Worm (Caenorhabditis elegans) whole organism, L1 larva: Measurements from ENCODE around the gene T23F2.2.

ENCODE experiments used
- C16A3.4 ChIP-seq: fragments of 150-350 bp; optimal IDR thresholded peaks from 2 replicates; lab custom pipeline; 2014; ENCODE audit warnings: missing biosample characterization, missing genetic modification characterization
- C34B4.2 ChIP-seq: sonication (generic microtip); optimal IDR thresholded peaks from 2 replicates; lab custom pipeline; 2017; ENCODE audit warnings: mild to moderate bottlenecking, missing genetic modification characterization, missing compliant biosample characterization
- F16B12.6 ChIP-seq: fragments of 150-350 bp; optimal IDR thresholded peaks from 2 replicates; lab custom pipeline; 2014; ENCODE audit warnings: missing biosample characterization, missing genetic modification characterization
- aly-2 ChIP-seq: fragments of 150-350 bp; optimal IDR thresholded peaks from 2 replicates; lab custom pipeline; 2014; ENCODE audit warnings: missing biosample characterization, missing genetic modification characterization
- blmp-1 ChIP-seq: fragments of 150-350 bp; optimal IDR thresholded peaks from 2 replicates; lab custom pipeline; 2014; ENCODE audit warnings: missing biosample characterization, missing genetic modification characterization
- ceh-63 ChIP-seq: fragments of 200-800 bp; sonication (Bioruptor generic); optimal IDR thresholded peaks from 2 replicates; lab custom pipeline; 2018; ENCODE audit warnings: mild to moderate bottlenecking, missing genetic modification characterization, missing compliant biosample characterization
- ceh-82 ChIP-seq, 3 experiments: fragments of 150-350 bp in 1 of 3; sonication (generic microtip) in 2 of 3; optimal IDR thresholded peaks; 2 replicates each; lab custom pipeline; 2014 to 2017; ENCODE audit warnings: missing biosample characterization in 3 of 3, missing genetic modification characterization in 3 of 3
- ceh-90 ChIP-seq: sonication (generic microtip); optimal IDR thresholded peaks from 2 replicates; lab custom pipeline; 2016; ENCODE audit warnings: missing genetic modification characterization, missing compliant biosample characterization
- ces-1 ChIP-seq: fragments of 150-350 bp; optimal IDR thresholded peaks from 2 replicates; lab custom pipeline; 2014; ENCODE audit warnings: missing biosample characterization, missing genetic modification reagents, missing genetic modification characterization
- dpl-1 ChIP-seq, 3 experiments: fragments of 150-350 bp in 2 of 3; sonication (generic microtip) in 1 of 3; optimal IDR thresholded peaks; 2 replicates each; lab custom pipeline; 2014 to 2017; ENCODE audit warnings: missing biosample characterization in 3 of 3, missing genetic modification characterization in 3 of 3, missing genetic modification reagents in 3 of 3
- efl-1 ChIP-seq, 4 experiments: fragments of 150-350 bp; optimal IDR thresholded peaks in 3 of 4; peaks in 1 of 4; 1 replicate in 1 of 4; 2 replicates in 3 of 4; lab custom pipeline; 2014; ENCODE audit warnings: missing biosample characterization in 2 of 4, missing genetic modification characterization in 2 of 4, missing genetic modification reagents in 2 of 4
- efl-3 ChIP-seq: fragments of 200-800 bp; sonication (Bioruptor generic); optimal IDR thresholded peaks from 2 replicates; lab custom pipeline; 2018; ENCODE audit warnings: mild to moderate bottlenecking, missing genetic modification characterization, missing compliant biosample characterization
- egl-27 ChIP-seq, 2 experiments: fragments of 150-350 bp in 1 of 2; sonication (generic microtip); optimal IDR thresholded peaks; 3 replicates each; lab custom pipeline; 2017 to 2018; ENCODE audit warnings: missing biosample characterization in 2 of 2, missing genetic modification characterization in 2 of 2, missing genetic modification reagents in 2 of 2
- elt-3 ChIP-seq, 6 experiments: fragments of 150-350 bp in 1 of 6; sonication (generic microtip); optimal IDR thresholded peaks; 2 replicates each; lab custom pipeline; 2017 to 2018; ENCODE audit warnings: missing biosample characterization in 6 of 6, missing genetic modification characterization in 6 of 6, inconsistent platforms in 1 of 6
- ets-5 ChIP-seq: fragments of 200-800 bp; sonication (Bioruptor generic); IDR thresholded peaks from 2 replicates; pipeline ENCODE4 v1.3.6; 2022; ENCODE audit warnings: missing genetic modification characterization, missing compliant biosample characterization
- fkh-10 ChIP-seq: sonication (generic microtip); optimal IDR thresholded peaks from 2 replicates; lab custom pipeline; 2017; ENCODE audit warnings: missing biosample characterization, missing genetic modification reagents, missing genetic modification characterization
- fos-1 ChIP-seq: fragments of 150-350 bp; optimal IDR thresholded peaks from 2 replicates; lab custom pipeline; 2014; ENCODE audit warnings: missing biosample characterization, missing genetic modification characterization
- grh-1 ChIP-seq: fragments of 200-800 bp; sonication (Bioruptor generic); IDR thresholded peaks from 2 replicates; pipeline ENCODE4 v1.3.6; 2022; ENCODE audit warnings: missing genetic modification reagents, missing genetic modification characterization, missing compliant biosample characterization
- hpl-2 ChIP-seq: fragments of 150-350 bp; optimal IDR thresholded peaks from 2 replicates; lab custom pipeline; 2014; ENCODE audit warnings: missing biosample characterization, missing genetic modification reagents, missing genetic modification characterization
- irx-1 ChIP-seq: sonication (generic microtip); optimal IDR thresholded peaks from 2 replicates; lab custom pipeline; 2016; ENCODE audit warnings: missing genetic modification characterization, missing compliant biosample characterization
- isw-1 ChIP-seq: fragments of 200-800 bp; sonication (Bioruptor generic); IDR thresholded peaks from 2 replicates; pipeline ENCODE4 v1.3.6; 2022; ENCODE audit warnings: missing genetic modification characterization, missing compliant biosample characterization
- jun-1 ChIP-seq: fragments of 150-350 bp; optimal IDR thresholded peaks from 2 replicates; lab custom pipeline; 2014; ENCODE audit warnings: missing biosample characterization, missing genetic modification reagents, missing genetic modification characterization
- lin-13 ChIP-seq: fragments of 150-350 bp; optimal IDR thresholded peaks from 2 replicates; lab custom pipeline; 2014; ENCODE audit warnings: missing biosample characterization, missing genetic modification reagents, missing genetic modification characterization
- lin-14 ChIP-seq: fragments of 200-800 bp; sonication (Bioruptor generic); optimal IDR thresholded peaks from 2 replicates; lab custom pipeline; 2018; ENCODE audit warnings: mild to moderate bottlenecking, missing genetic modification characterization, moderate library complexity, missing compliant biosample characterization
- lin-35 ChIP-seq, 2 experiments: fragments of 150-350 bp; optimal IDR thresholded peaks; 2 replicates each; lab custom pipeline; 2014; ENCODE audit warnings: missing biosample characterization in 2 of 2, missing genetic modification characterization in 2 of 2, missing genetic modification reagents in 2 of 2
- lsy-2 ChIP-seq, 2 experiments: fragments of 150-350 bp; optimal IDR thresholded peaks; 2 replicates each; lab custom pipeline; 2014; ENCODE audit warnings: missing biosample characterization in 2 of 2, missing genetic modification characterization in 2 of 2
- mab-9 ChIP-seq: fragments of 200-800 bp; sonication (Bioruptor generic); IDR thresholded peaks from 2 replicates; pipeline ENCODE4 v1.3.6; 2022; ENCODE audit warnings: missing genetic modification reagents, missing genetic modification characterization, missing compliant biosample characterization
- mdl-1 ChIP-seq, 2 experiments: fragments of 150-350 bp; optimal IDR thresholded peaks; 2 replicates each; lab custom pipeline; 2014 to 2017; ENCODE audit warnings: missing biosample characterization in 2 of 2, missing genetic modification characterization in 2 of 2, inconsistent platforms in 1 of 2
- mef-2 ChIP-seq: fragments of 150-350 bp; optimal IDR thresholded peaks from 2 replicates; lab custom pipeline; 2014; ENCODE audit warnings: missing biosample characterization, missing genetic modification characterization
- nhr-11 ChIP-seq: fragments of 150-350 bp; optimal IDR thresholded peaks from 2 replicates; lab custom pipeline; 2014; ENCODE audit warnings: missing biosample characterization, missing genetic modification characterization
- nhr-19 ChIP-seq: fragments of 200-800 bp; sonication (Bioruptor generic); conservative IDR thresholded peaks from 2 replicates; pipeline ENCODE4 v1.3.6; 2022; ENCODE audit warnings: missing genetic modification characterization, missing compliant biosample characterization
- nhr-20 ChIP-seq: sonication (generic microtip); optimal IDR thresholded peaks from 2 replicates; lab custom pipeline; 2016; ENCODE audit warnings: mild to moderate bottlenecking, missing genetic modification characterization, missing compliant biosample characterization
- nhr-47 ChIP-seq: sonication (generic microtip); optimal IDR thresholded peaks from 2 replicates; lab custom pipeline; 2016; ENCODE audit warnings: mild to moderate bottlenecking, missing genetic modification characterization, moderate library complexity, missing compliant biosample characterization
- nhr-71 ChIP-seq: sonication (generic microtip); optimal IDR thresholded peaks from 2 replicates; lab custom pipeline; 2016; ENCODE audit warnings: mild to moderate bottlenecking, missing genetic modification characterization, moderate library complexity, missing compliant biosample characterization
- nhr-76 ChIP-seq: sonication (generic microtip); optimal IDR thresholded peaks from 2 replicates; lab custom pipeline; 2017; ENCODE audit warnings: missing biosample characterization, missing genetic modification characterization
- nhr-77 ChIP-seq: fragments of 150-350 bp; optimal IDR thresholded peaks from 2 replicates; lab custom pipeline; 2014; ENCODE audit warnings: missing biosample characterization, missing genetic modification characterization
- nhr-84 ChIP-seq: sonication (generic microtip); optimal IDR thresholded peaks from 2 replicates; lab custom pipeline; 2017; ENCODE audit warnings: missing biosample characterization, missing genetic modification characterization
- nhr-85 ChIP-seq: sonication (generic microtip); peaks from one replicate; lab custom pipeline; 2016; ENCODE audit warnings: missing genetic modification characterization, inconsistent platforms, missing compliant biosample characterization
- nhr-90 ChIP-seq: sonication (generic microtip); optimal IDR thresholded peaks from 2 replicates; lab custom pipeline; 2016; ENCODE audit warnings: mild to moderate bottlenecking, missing genetic modification characterization, missing compliant biosample characterization; ENCODE audit not compliant: poor library complexity
- pag-3 ChIP-seq: sonication (generic microtip); optimal IDR thresholded peaks from 2 replicates; lab custom pipeline; 2017; ENCODE audit warnings: missing genetic modification characterization, mild to moderate bottlenecking, missing compliant biosample characterization, antibody characterized with exemption, borderline replicate concordance; ENCODE audit not compliant: insufficient read depth
- rnt-1 ChIP-seq: sonication (generic microtip); optimal IDR thresholded peaks from 2 replicates; lab custom pipeline; 2016; ENCODE audit warnings: mild to moderate bottlenecking, missing genetic modification characterization, moderate library complexity, missing compliant biosample characterization
- skn-1 ChIP-seq: fragments of 150-350 bp; optimal IDR thresholded peaks from 2 replicates; lab custom pipeline; 2014; ENCODE audit warnings: missing biosample characterization, missing genetic modification characterization
- snpc-4 ChIP-seq: fragments of 150-350 bp; optimal IDR thresholded peaks from 2 replicates; lab custom pipeline; 2014; ENCODE audit warnings: missing biosample characterization, missing genetic modification characterization
- snu-23 ChIP-seq: sonication (generic microtip); optimal IDR thresholded peaks from 2 replicates; lab custom pipeline; 2016; ENCODE audit warnings: missing genetic modification characterization, missing compliant biosample characterization
- sox-4 ChIP-seq: sonication (generic microtip); optimal IDR thresholded peaks from 2 replicates; lab custom pipeline; 2016; ENCODE audit warnings: missing genetic modification characterization, missing compliant biosample characterization
- sup-37 ChIP-seq: fragments of 200-800 bp; sonication (Bioruptor generic); optimal IDR thresholded peaks from 2 replicates; lab custom pipeline; 2018; ENCODE audit warnings: mild to moderate bottlenecking, missing genetic modification characterization, missing compliant biosample characterization
- swsn-7 ChIP-seq: sonication (generic microtip); optimal IDR thresholded peaks from 2 replicates; lab custom pipeline; 2016; ENCODE audit warnings: missing genetic modification characterization, missing compliant biosample characterization
- tbx-2 ChIP-seq: sonication (generic microtip); optimal IDR thresholded peaks from 2 replicates; lab custom pipeline; 2016; ENCODE audit warnings: missing genetic modification characterization, missing compliant biosample characterization
- unc-130 ChIP-seq: fragments of 150-350 bp; optimal IDR thresholded peaks from 2 replicates; lab custom pipeline; 2017; ENCODE audit warnings: missing biosample characterization, missing genetic modification characterization, inconsistent platforms
- unc-62 ChIP-seq: fragments of 150-350 bp; optimal IDR thresholded peaks from 2 replicates; lab custom pipeline; 2014; ENCODE audit warnings: missing biosample characterization, missing genetic modification reagents, missing genetic modification characterization
- unc-98 ChIP-seq: fragments of 200-800 bp; sonication (Bioruptor generic); IDR thresholded peaks from 2 replicates; pipeline ENCODE4 v1.3.6; 2022; ENCODE audit warnings: missing genetic modification characterization, missing compliant biosample characterization
- xbp-1 ChIP-seq: sonication (generic microtip); optimal IDR thresholded peaks from 2 replicates; lab custom pipeline; 2016; ENCODE audit warnings: missing genetic modification characterization, missing compliant biosample characterization
- ztf-4 ChIP-seq: fragments of 150-350 bp; optimal IDR thresholded peaks from 2 replicates; lab custom pipeline; 2014; ENCODE audit warnings: missing biosample characterization, missing genetic modification characterization

The T23F2.2 gene

ce11 chrX:5475164-5475576 lies 29.9 kb downstream of the T23F2.2 start:
- no peak for TF ChIP-seq lin-13
- TF ChIP-seq unc-98 (GFP tag; lab: Robert Waterston, UW), result no peak
- no peak for TF ChIP-seq ceh-90 (tag; lab: Kevin White, UChicago)
- TF ChIP-seq xbp-1, result peak; percentile 56
- TF ChIP-seq snpc-4, result no peak
- peak; percentile 52 for TF ChIP-seq swsn-7 (tag; lab: Kevin White, UChicago)
- no peak for TF ChIP-seq C34B4.2 (tag; lab: Kevin White, UChicago)
- TF ChIP-seq nhr-77 (tag; lab: Kevin White, UChicago), result peak; percentile 85
- no peak for TF ChIP-seq F16B12.6 (tag; lab: Kevin White, UChicago)
- TF ChIP-seq nhr-90 (tag; lab: Kevin White, UChicago), result peak; percentile 64
- no peak for TF ChIP-seq unc-62 (GFP tag; lab: Kevin White, UChicago)
- TF ChIP-seq lin-35 (GFP tag; optimal IDR thresholded peaks at IDR 0.05; lab: Kevin White, UChicago), result peak; percentile 41 to 69
- TF ChIP-seq pag-3 (tag; lab: Kevin White, UChicago), result no peak
- TF ChIP-seq nhr-11 (tag; lab: Kevin White, UChicago), result no peak
- no peak for TF ChIP-seq isw-1
- peak in 1 of 3 experiments; percentile 15 for TF ChIP-seq dpl-1 (GFP tag; optimal IDR thresholded peaks at IDR 0.05; lab: Kevin White, UChicago)
- peak; percentile 72 for TF ChIP-seq tbx-2
- peak; percentile 48 for TF ChIP-seq ztf-4
- TF ChIP-seq fkh-10 (GFP tag; lab: Kevin White, UChicago), result no peak
- TF ChIP-seq lsy-2 (tag; optimal IDR thresholded peaks at IDR 0.05; lab: Kevin White, UChicago), result peak; percentile 35 to 72
- 0 out of 2 replicates have a peak, but pooled peaks have one; percentile 11 for TF ChIP-seq mab-9 (GFP tag; lab: Robert Waterston, UW)
- TF ChIP-seq rnt-1 (tag; lab: Kevin White, UChicago), result peak; percentile 72
- peak; percentile 82 for TF ChIP-seq unc-130 (tag; lab: Kevin White, UChicago)
- TF ChIP-seq snu-23 (GFP tag; lab: Kevin White, UChicago), result peak; percentile 87
- peak; percentile 69 for TF ChIP-seq skn-1 (tag; lab: Kevin White, UChicago)
- TF ChIP-seq aly-2 (tag; lab: Kevin White, UChicago), result no peak
- TF ChIP-seq nhr-85 (tag; lab: Kevin White, UChicago), result peak; percentile 94
- TF ChIP-seq nhr-76 (tag; lab: Kevin White, UChicago), result peak; percentile 62
- TF ChIP-seq sox-4 (tag; lab: Kevin White, UChicago), result no peak
- peak; percentile 95 for TF ChIP-seq lin-14 (GFP tag; lab: Kevin White, UChicago)
- no peak for TF ChIP-seq ces-1
- TF ChIP-seq irx-1 (tag; lab: Kevin White, UChicago), result peak; percentile 31
- TF ChIP-seq C16A3.4, result peak; percentile 65
- TF ChIP-seq fos-1 (tag; lab: Kevin White, UChicago), result no peak
- TF ChIP-seq hpl-2 (GFP tag; lab: Kevin White, UChicago), result no peak
- TF ChIP-seq egl-27 (tag; optimal IDR thresholded peaks at IDR 0.05; lab: Kevin White, UChicago), result peak in 1 of 2 experiments; percentile 84
- peak in 1 of 2 experiments; percentile 82 for TF ChIP-seq mdl-1 (tag; optimal IDR thresholded peaks at IDR 0.05; lab: Kevin White, UChicago)
- no peak for TF ChIP-seq ceh-63 (GFP tag; lab: Kevin White, UChicago)
- peak; percentile 65 for TF ChIP-seq nhr-19
- peak; percentile 79 for TF ChIP-seq blmp-1 (tag; lab: Kevin White, UChicago)
- TF ChIP-seq grh-1 (GFP tag; lab: Robert Waterston, UW), result no peak
- peak in 5 of 6 experiments; percentile 18 to 67 (median 52) for TF ChIP-seq elt-3 (tag; optimal IDR thresholded peaks at IDR 0.05; lab: Kevin White, UChicago)
- no peak for TF ChIP-seq efl-3 (GFP tag; lab: Kevin White, UChicago)
- peak; percentile 8 to 34 for TF ChIP-seq efl-1 (optimal IDR thresholded peaks at IDR 0.05; lab: Kevin White, UChicago)
- no peak for TF ChIP-seq efl-1 (GFP tag; optimal IDR thresholded peaks at IDR 0.05 in 1 of 2; lab: Kevin White, UChicago)
- no peak for TF ChIP-seq sup-37 (GFP tag; lab: Kevin White, UChicago)
- peak; percentile 81 for TF ChIP-seq nhr-71 (tag; lab: Kevin White, UChicago)
- TF ChIP-seq nhr-84 (tag; lab: Kevin White, UChicago), result no peak
- TF ChIP-seq nhr-20 (tag; lab: Kevin White, UChicago), result peak; percentile 84
- TF ChIP-seq mef-2 (tag; lab: Kevin White, UChicago), result no peak
- no peak for TF ChIP-seq ets-5 (GFP tag; lab: Robert Waterston, UW)
- peak; percentile 50 for TF ChIP-seq nhr-47 (tag; lab: Kevin White, UChicago)
- peak in 1 of 3 experiments; percentile 45 for TF ChIP-seq ceh-82 (tag; optimal IDR thresholded peaks at IDR 0.05; lab: Kevin White, UChicago)
- TF ChIP-seq jun-1 (tag; lab: Kevin White, UChicago), result peak; percentile 60
